Fruit fly (Drosophila melanogaster): ENCODE results near the gene CHES-1-like.
A peak's percentile ranks its signal among the peaks of the same experiment; 100 is the strongest.

The CHES-1-like gene

dm6 chrX:7735262-7735661, 26.1 kb upstream of the CHES-1-like start:
- TF ChIP-seq EcR (GFP tag; optimal IDR thresholded peaks at IDR 0.05) (peak; percentile 4), CG8159 (tag; optimal IDR thresholded peaks at IDR 0.05) (no peak), CG10348 (GFP tag; IDR thresholded peaks at IDR 0.05) (no peak), rn (GFP tag; IDR thresholded peaks at IDR 0.05) (no peak), CG12605 (GFP tag; IDR thresholded peaks at IDR 0.05) (peak; percentile 9; the same call in 1 of the 2 replicates), CG34367 (tag; optimal IDR thresholded peaks at IDR 0.05) (peak; percentile 33), CG15710 (tag; optimal IDR thresholded peaks at IDR 0.05) (no peak), gl (tag; optimal IDR thresholded peaks at IDR 0.05) (peak; percentile 58), CG4496 (GFP tag; IDR thresholded peaks at IDR 0.05) (0 out of 3 replicates have a peak, but pooled peaks have one; percentile 19), CG32121 (GFP tag; IDR thresholded peaks at IDR 0.05) (no peak), CG9948 (tag; optimal IDR thresholded peaks at IDR 0.05) (no peak), CG17806 (tag; optimal IDR thresholded peaks at IDR 0.05) (no peak), Pif1B (GFP tag; optimal IDR thresholded peaks at IDR 0.05) (no peak)

dm6 chrX:7734131-7734930, 25.1 kb upstream of the CHES-1-like start, which contains the start of the genes Pdp and Rab39:
Gene Pdp, minus strand, starts transcription at chrX:7734651.
Gene Rab39, plus strand, starts transcription at chrX:7734923.
- TF ChIP-seq fd96Ca (GFP tag; IDR thresholded peaks at IDR 0.05) (peak; percentile 81), CG13204 (GFP tag; optimal IDR thresholded peaks at IDR 0.05) (no peak), EcR (GFP tag; optimal IDR thresholded peaks at IDR 0.05) (no peak), CG12605 (GFP tag; IDR thresholded peaks at IDR 0.05) (no peak), CG8301 (tag; optimal IDR thresholded peaks at IDR 0.05) (peak; percentile 45), CG32121 (GFP tag; IDR thresholded peaks at IDR 0.05) (peak; percentile 69; the same call in 1 of the 2 replicates), Pif1A (GFP tag; optimal IDR thresholded peaks at IDR 0.05) (peak; percentile 70), CG14655 (GFP tag; optimal IDR thresholded peaks at IDR 0.05) (no peak), CG34367 (tag; optimal IDR thresholded peaks at IDR 0.05) (peak; percentile 56), CG4496 (GFP tag; IDR thresholded peaks at IDR 0.05) (peak; percentile 67; the same call in 1 of the 3 replicates), CG10348 (GFP tag; IDR thresholded peaks at IDR 0.05) (peak; percentile 60; the same call in 1 of the 2 replicates), rn (GFP tag; IDR thresholded peaks at IDR 0.05) (peak; percentile 25; the same call in 1 of the 2 replicates), CG8159 (tag; optimal IDR thresholded peaks at IDR 0.05) (peak; percentile 67), CG9948 (tag; optimal IDR thresholded peaks at IDR 0.05) (peak; percentile 57), D1 (tag; optimal IDR thresholded peaks at IDR 0.05) (no peak), Snoo (tag; optimal IDR thresholded peaks at IDR 0.05) (peak; percentile 70), gl (tag; optimal IDR thresholded peaks at IDR 0.05) (no peak), Ets98B (GFP tag; IDR thresholded peaks at IDR 0.05) (peak; percentile 68), Pif1B (GFP tag; optimal IDR thresholded peaks at IDR 0.05) (peak; percentile 43), CG17806 (tag; optimal IDR thresholded peaks at IDR 0.05) (peak; percentile 33), CG15710 (tag; optimal IDR thresholded peaks at IDR 0.05) (peak; percentile 76)

- no peak for TF ChIP-seq fd96Ca (GFP tag; IDR thresholded peaks at IDR 0.05)
- TF ChIP-seq CG15710 (tag; optimal IDR thresholded peaks at IDR 0.05) = peak; percentile 53
- peak; percentile 36 for TF ChIP-seq Snoo (tag; optimal IDR thresholded peaks at IDR 0.05)
- peak; percentile 6 for TF ChIP-seq CG9948 (tag; optimal IDR thresholded peaks at IDR 0.05)
- no peak for TF ChIP-seq CG8301 (tag; optimal IDR thresholded peaks at IDR 0.05)
- TF ChIP-seq rn (GFP tag; IDR thresholded peaks at IDR 0.05) = no peak
- no peak for TF ChIP-seq CG17806 (tag; optimal IDR thresholded peaks at IDR 0.05)
- no peak for TF ChIP-seq Pif1B (GFP tag; optimal IDR thresholded peaks at IDR 0.05)
- no peak for TF ChIP-seq D1 (tag; optimal IDR thresholded peaks at IDR 0.05)
- TF ChIP-seq CG14655 (GFP tag; optimal IDR thresholded peaks at IDR 0.05) = no peak
- TF ChIP-seq CG12605 (GFP tag; IDR thresholded peaks at IDR 0.05) = no peak
- TF ChIP-seq Pif1A (GFP tag; optimal IDR thresholded peaks at IDR 0.05) = no peak
- TF ChIP-seq CG8159 (tag; optimal IDR thresholded peaks at IDR 0.05) = no peak
- no peak for TF ChIP-seq Ets98B (GFP tag; IDR thresholded peaks at IDR 0.05)
- no peak for TF ChIP-seq CG32121 (GFP tag; IDR thresholded peaks at IDR 0.05)
- TF ChIP-seq CG13204 (GFP tag; optimal IDR thresholded peaks at IDR 0.05) = no peak
- TF ChIP-seq EcR (GFP tag; optimal IDR thresholded peaks at IDR 0.05) = no peak
- TF ChIP-seq CG4496 (GFP tag; IDR thresholded peaks at IDR 0.05) = 0 out of 3 replicates have a peak, but pooled peaks have one; percentile 11
- TF ChIP-seq CG10348 (GFP tag; IDR thresholded peaks at IDR 0.05) = no peak
- no peak for TF ChIP-seq gl (tag; optimal IDR thresholded peaks at IDR 0.05)
- TF ChIP-seq CG34367 (tag; optimal IDR thresholded peaks at IDR 0.05) = peak; percentile 5
Observed at dm6 chrX:7728251-7729164, 19.3 kb upstream of the CHES-1-like start, which contains the start of the genes NELF-B and CG12155. Gene NELF-B, minus strand, starts transcription at chrX:7728361. Gene CG12155, plus strand, starts transcription at chrX:7728755.

- TF ChIP-seq CG8159 (tag; optimal IDR thresholded peaks at IDR 0.05) = no peak
- no peak for TF ChIP-seq CG34367 (tag; optimal IDR thresholded peaks at IDR 0.05)
- TF ChIP-seq CG17806 (tag; optimal IDR thresholded peaks at IDR 0.05) = no peak
- no peak for TF ChIP-seq fd96Ca (GFP tag; IDR thresholded peaks at IDR 0.05)
- TF ChIP-seq CG10348 (GFP tag; IDR thresholded peaks at IDR 0.05) = no peak
- TF ChIP-seq D1 (tag; optimal IDR thresholded peaks at IDR 0.05) = no peak
- TF ChIP-seq CG8301 (tag; optimal IDR thresholded peaks at IDR 0.05) = no peak
- TF ChIP-seq Pif1B (GFP tag; optimal IDR thresholded peaks at IDR 0.05) = no peak
- TF ChIP-seq Ets98B (GFP tag; IDR thresholded peaks at IDR 0.05) = no peak
- no peak for TF ChIP-seq CG14655 (GFP tag; optimal IDR thresholded peaks at IDR 0.05)
- no peak for TF ChIP-seq CG12605 (GFP tag; IDR thresholded peaks at IDR 0.05)
- TF ChIP-seq Snoo (tag; optimal IDR thresholded peaks at IDR 0.05) = no peak
- TF ChIP-seq gl (tag; optimal IDR thresholded peaks at IDR 0.05) = no peak
Observed at dm6 chrX:7721905-7722304, 12.7 kb upstream of the CHES-1-like start, which contains the start of gene Hira. Gene Hira, plus strand, starts transcription at chrX:7722119.
